Worm (Caenorhabditis elegans) whole organism, young adult: ENCODE measurements around the gene str-200.

ENCODE experiments used
- F33H1.4 ChIP-seq: fragments of 200-800 bp; sonication (Bioruptor generic); IDR thresholded peaks from 2 replicates; pipeline ENCODE4 v1.3.6; 2022; ENCODE audit warnings: missing genetic modification reagents, missing genetic modification characterization, missing compliant biosample characterization
- F37B4.10 ChIP-seq: fragments of 200-800 bp; sonication (Bioruptor generic); IDR thresholded peaks from 2 replicates; pipeline ENCODE4 v1.3.6; 2022; ENCODE audit warnings: missing genetic modification characterization, missing compliant biosample characterization
- K12H6.12 ChIP-seq: fragments of 200-800 bp; sonication (Bioruptor generic); optimal IDR thresholded peaks from 2 replicates; lab custom pipeline; 2018; ENCODE audit warnings: mild to moderate bottlenecking, missing genetic modification characterization, missing compliant biosample characterization
- ama-1 ChIP-seq, 3 experiments: fragments of 150-350 bp in 1 of 3; sonication (generic microtip) in 2 of 3; optimal IDR thresholded peaks; 2 replicates each; lab custom pipeline; 2014 to 2018; ENCODE audit warnings: missing biosample characterization in 2 of 3, missing genetic modification characterization in 2 of 3, missing genetic modification reagents in 2 of 3
- aptf-2 ChIP-seq: fragments of 200-800 bp; sonication (Bioruptor generic); conservative IDR thresholded peaks from 2 replicates; pipeline ENCODE4 v1.3.6; 2022; ENCODE audit warnings: missing genetic modification reagents, missing genetic modification characterization, missing compliant biosample characterization
- him-1 ChIP-seq: sonication (generic microtip); optimal IDR thresholded peaks from 2 replicates; lab custom pipeline; 2016; ENCODE audit warnings: missing genotype, missing genetic modification reagents, missing genetic modification characterization, missing compliant biosample characterization
- madf-8 ChIP-seq: fragments of 200-800 bp; sonication (Bioruptor generic); conservative IDR thresholded peaks from 2 replicates; pipeline ENCODE4 v1.3.6; 2022; ENCODE audit warnings: missing genetic modification reagents, missing genetic modification characterization, missing compliant biosample characterization
- nfya-1 ChIP-seq: sonication (generic microtip); optimal IDR thresholded peaks from 2 replicates; lab custom pipeline; 2017; ENCODE audit warnings: antibody characterized with exemption, missing compliant biosample characterization, missing genetic modification characterization, borderline replicate concordance; ENCODE audit not compliant: insufficient read depth
- pha-4 ChIP-seq: fragments of 150-350 bp; sonication (generic microtip); optimal IDR thresholded peaks from 2 replicates; lab custom pipeline; 2014; ENCODE audit warnings: missing biosample characterization, missing genetic modification reagents, missing genetic modification characterization
- snpc-4 ChIP-seq, 5 experiments: fragments of 150-350 bp in 1 of 5; sonication (generic microtip) in 4 of 5; optimal IDR thresholded peaks; 2 replicates each; lab custom pipeline; 2014 to 2018; ENCODE audit warnings: missing genetic modification characterization in 5 of 5, missing biosample characterization in 3 of 5, antibody characterized with exemption in 2 of 5, mild to moderate bottlenecking in 2 of 5, missing compliant biosample characterization in 2 of 5, missing genotype in 2 of 5, moderate library complexity in 2 of 5, missing genetic modification reagents in 1 of 5
- unc-130 ChIP-seq: sonication (generic microtip); optimal IDR thresholded peaks from 2 replicates; lab custom pipeline; 2016; ENCODE audit warnings: missing genetic modification reagents, missing genetic modification characterization, missing compliant biosample characterization
- unc-62 ChIP-seq: fragments of 150-350 bp; optimal IDR thresholded peaks from 2 replicates; lab custom pipeline; 2014; ENCODE audit warnings: missing biosample characterization, missing genetic modification reagents, missing genetic modification characterization
- xnd-1 ChIP-seq: sonication (generic microtip); optimal IDR thresholded peaks from 2 replicates; lab custom pipeline; 2016; ENCODE audit warnings: missing genotype, missing genetic modification reagents, missing genetic modification characterization, missing compliant biosample characterization

- no peak for TF ChIP-seq F37B4.10 (GFP tag; lab: Robert Waterston, UW)
- no peak for TF ChIP-seq F33H1.4 (GFP tag; lab: Robert Waterston, UW)
- TF ChIP-seq unc-62 (GFP tag; lab: Kevin White, UChicago), result no peak
- TF ChIP-seq him-1 (tag; lab: Kevin White, UChicago), result no peak
- no peak for TF ChIP-seq madf-8 (GFP tag; lab: Robert Waterston, UW)
- TF ChIP-seq pha-4 (tag; lab: Kevin White, UChicago), result no peak
- no peak for TF ChIP-seq xnd-1
- TF ChIP-seq snpc-4 (GFP tag; optimal IDR thresholded peaks at IDR 0.05; lab: Kevin White, UChicago), result no peak
- no peak for TF ChIP-seq snpc-4 (tag; optimal IDR thresholded peaks at IDR 0.05; lab: Kevin White, UChicago)
- TF ChIP-seq K12H6.12 (tag; lab: Kevin White, UChicago), result no peak
- no peak for TF ChIP-seq nfya-1 (tag; lab: Kevin White, UChicago)
- no peak for TF ChIP-seq ama-1 (optimal IDR thresholded peaks at IDR 0.05; lab: Kevin White, UChicago)
- no peak for TF ChIP-seq ama-1 (GFP tag; optimal IDR thresholded peaks at IDR 0.05; lab: Kevin White, UChicago)
- TF ChIP-seq aptf-2 (GFP tag; lab: Robert Waterston, UW), result no peak
- TF ChIP-seq unc-130 (GFP tag; lab: Kevin White, UChicago), result no peak
Measured at ce11 chrV:17439406-17439805, 18.6 kb downstream of the str-200 start, which contains the start of gene srh-154.
